Fruit fly (Drosophila melanogaster): ENCODE measurements around the gene HBS1.

- TF ChIP-seq CTCF (optimal IDR thresholded peaks at IDR 0.05) (no peak), CG8478 (optimal IDR thresholded peaks at IDR 0.05) (no peak)
Measured at dm6 chr3L:1887929-1888529, 23.0 kb upstream of the HBS1 start.

Measured in S2 (cell line).